Worm (Caenorhabditis elegans): ENCODE data around the gene B0507.6.

The B0507.6 gene

ce11 chrV:8767041-8767440, 21.1 kb downstream of the B0507.6 start:
- no peak for TF ChIP-seq efl-1 (optimal IDR thresholded peaks at IDR 0.05)
- peak in 1 of 2 experiments; percentile 7 for TF ChIP-seq efl-1 (GFP tag; optimal IDR thresholded peaks at IDR 0.05 in 1 of 2)
- TF ChIP-seq isw-1 (GFP tag; IDR thresholded peaks at IDR 0.05) = no peak
- no peak for TF ChIP-seq dsc-1 (tag; optimal IDR thresholded peaks at IDR 0.05)
- peak; percentile 49 for TF ChIP-seq unc-86 (tag; optimal IDR thresholded peaks at IDR 0.05)
- TF ChIP-seq unc-98 (GFP tag; IDR thresholded peaks at IDR 0.05) = no peak
- TF ChIP-seq nhr-85 (tag) = no peak
- TF ChIP-seq fkh-8 (tag; optimal IDR thresholded peaks at IDR 0.05) = no peak
- no peak for TF ChIP-seq tbx-2 (tag; optimal IDR thresholded peaks at IDR 0.05)
- TF ChIP-seq blmp-1 (tag; optimal IDR thresholded peaks at IDR 0.05) = no peak
- TF ChIP-seq ceh-82 (tag; optimal IDR thresholded peaks at IDR 0.05) = no peak
- TF ChIP-seq mef-2 (tag; optimal IDR thresholded peaks at IDR 0.05) = no peak

DNA sequence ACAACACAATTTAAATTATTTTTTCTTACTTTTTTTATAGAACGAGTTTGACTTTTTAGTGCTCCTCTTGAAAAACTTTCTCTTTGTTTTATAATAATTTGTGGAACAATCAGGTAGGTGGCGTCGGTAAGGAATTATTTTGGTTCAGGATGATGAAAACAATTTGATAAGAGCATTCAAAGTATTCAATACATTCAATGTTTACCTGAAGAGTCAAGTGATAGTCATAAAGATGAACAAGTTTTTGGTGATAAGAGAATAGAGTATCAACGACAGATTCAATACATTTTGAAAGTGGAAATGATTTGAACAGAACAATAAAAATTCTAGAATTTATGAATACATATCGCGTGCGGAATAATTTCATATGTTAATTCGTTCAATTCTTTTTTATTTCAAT, 21.5 kb downstream of the B0507.6 start:
- TF ChIP-seq alr-1 (tag; optimal IDR thresholded peaks at IDR 0.05; ENCODE audit: borderline replicate concordance) = no peak
- TF ChIP-seq fkh-8 (tag; optimal IDR thresholded peaks at IDR 0.05) = no peak
- no peak for TF ChIP-seq lsy-2 (tag; optimal IDR thresholded peaks at IDR 0.05)
- TF ChIP-seq elt-3 (tag; optimal IDR thresholded peaks at IDR 0.05) = no peak
- TF ChIP-seq jun-1 (tag; optimal IDR thresholded peaks at IDR 0.05) = no peak
- TF ChIP-seq efl-1 (optimal IDR thresholded peaks at IDR 0.05) = no peak
- TF ChIP-seq efl-1 (GFP tag; optimal IDR thresholded peaks at IDR 0.05 in 1 of 2) = no peak
- peak; percentile 91 for TF ChIP-seq elt-2 (tag; optimal IDR thresholded peaks at IDR 0.05)

ce11 chrV:8768481-8768959, 22.6 kb downstream of the B0507.6 start, which contains the start of gene B0507.3:
Gene B0507.3, plus strand, starts transcription at chrV:8768909.
- TF ChIP-seq isw-1 (GFP tag; IDR thresholded peaks at IDR 0.05) (no peak), pax-3 (tag; optimal IDR thresholded peaks at IDR 0.05) (peak; percentile 13), ces-1 (GFP tag; optimal IDR thresholded peaks at IDR 0.05) (no peak), Y116A8C.19 (tag; optimal IDR thresholded peaks at IDR 0.05; ENCODE audit: borderline replicate concordance) (no peak), hpl-2 (GFP tag; optimal IDR thresholded peaks at IDR 0.05) (no peak), nhr-28 (tag; optimal IDR thresholded peaks at IDR 0.05) (no peak), egl-27 (tag; optimal IDR thresholded peaks at IDR 0.05) (no peak), rnt-1 (tag; optimal IDR thresholded peaks at IDR 0.05) (no peak), snu-23 (GFP tag; optimal IDR thresholded peaks at IDR 0.05) (no peak), dsc-1 (tag; optimal IDR thresholded peaks at IDR 0.05) (no peak), nhr-20 (tag; optimal IDR thresholded peaks at IDR 0.05) (peak; percentile 15), vab-15 (tag; optimal IDR thresholded peaks at IDR 0.05) (no peak), ama-1 (optimal IDR thresholded peaks at IDR 0.05) (no peak), jun-1 (tag; optimal IDR thresholded peaks at IDR 0.05) (peak; percentile 76), tbx-2 (tag; optimal IDR thresholded peaks at IDR 0.05) (no peak), lir-3 (tag; optimal IDR thresholded peaks at IDR 0.05; ENCODE audit: poor library complexity) (no peak), tlp-1 (tag; optimal IDR thresholded peaks at IDR 0.05) (peak; percentile 86), nhr-11 (tag; optimal IDR thresholded peaks at IDR 0.05) (no peak), lin-14 (GFP tag; optimal IDR thresholded peaks at IDR 0.05) (peak; percentile 40), mdl-1 (tag; optimal IDR thresholded peaks at IDR 0.05) (peak in 1 of 2 experiments; percentile 20), dpl-1 (GFP tag; optimal IDR thresholded peaks at IDR 0.05) (no peak), pag-3 (tag; optimal IDR thresholded peaks at IDR 0.05; ENCODE audit: borderline replicate concordance, insufficient read depth) (no peak), elt-2 (tag; optimal IDR thresholded peaks at IDR 0.05) (peak; percentile 100), sptf-1 (tag; optimal IDR thresholded peaks at IDR 0.05) (no peak), fkh-4 (tag; optimal IDR thresholded peaks at IDR 0.05; ENCODE audit: borderline replicate concordance) (no peak), lsy-2 (tag; optimal IDR thresholded peaks at IDR 0.05) (peak in 1 of 2 experiments; percentile 21), nhr-71 (tag; optimal IDR thresholded peaks at IDR 0.05) (peak; percentile 29), pqm-1 (tag; optimal IDR thresholded peaks at IDR 0.05) (peak; percentile 96), C34B4.2 (tag; optimal IDR thresholded peaks at IDR 0.05) (no peak), xbp-1 (tag; optimal IDR thresholded peaks at IDR 0.05) (no peak), skn-1 (tag; optimal IDR thresholded peaks at IDR 0.05) (no peak), lin-35 (GFP tag; optimal IDR thresholded peaks at IDR 0.05) (peak in 1 of 2 experiments; percentile 68), irx-1 (tag; optimal IDR thresholded peaks at IDR 0.05) (no peak), lin-39 (tag; optimal IDR thresholded peaks at IDR 0.05) (no peak), nhr-90 (tag; optimal IDR thresholded peaks at IDR 0.05; ENCODE audit: poor library complexity) (peak; percentile 34), hlh-4 (tag; optimal IDR thresholded peaks at IDR 0.05) (no peak), sox-4 (tag; optimal IDR thresholded peaks at IDR 0.05) (no peak)

All from whole organism, L1 larva.